Worm (Caenorhabditis elegans): ENCODE data around the gene C24D10.5.
A peak's percentile ranks its signal among the peaks of the same experiment; 100 is the strongest.

Gene C24D10.5

DNA sequence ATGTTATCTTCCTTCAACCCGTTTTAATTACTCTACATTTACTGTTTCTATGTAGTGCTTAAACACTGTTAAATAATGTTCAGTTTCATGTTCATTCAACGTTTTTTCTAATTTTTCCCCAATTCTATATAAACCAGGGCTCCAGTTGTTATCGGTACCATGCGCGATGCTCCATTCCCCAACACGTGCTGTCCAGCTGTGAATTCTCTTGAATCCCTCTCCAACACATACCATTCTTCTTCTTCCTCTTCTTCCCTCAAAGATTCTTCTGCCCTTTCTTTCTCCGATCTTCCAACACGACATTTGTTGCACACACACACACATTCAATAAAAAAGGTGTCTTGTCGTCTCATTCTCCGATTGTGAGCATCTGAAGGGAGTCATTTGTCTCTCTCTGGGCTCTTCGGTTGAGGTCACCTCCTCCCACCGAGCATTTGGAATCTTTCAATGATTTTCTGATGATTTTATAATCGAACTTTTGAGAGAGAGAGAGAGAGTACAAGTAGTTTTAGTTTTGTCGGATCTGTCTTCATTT lies 22.2 kb downstream of the C24D10.5 start:
- TF ChIP-seq eor-1 (tag; optimal IDR thresholded peaks at IDR 0.05) (no peak), nfya-1 (tag; optimal IDR thresholded peaks at IDR 0.05; ENCODE audit: insufficient read depth) (peak; percentile 19)

DNA sequence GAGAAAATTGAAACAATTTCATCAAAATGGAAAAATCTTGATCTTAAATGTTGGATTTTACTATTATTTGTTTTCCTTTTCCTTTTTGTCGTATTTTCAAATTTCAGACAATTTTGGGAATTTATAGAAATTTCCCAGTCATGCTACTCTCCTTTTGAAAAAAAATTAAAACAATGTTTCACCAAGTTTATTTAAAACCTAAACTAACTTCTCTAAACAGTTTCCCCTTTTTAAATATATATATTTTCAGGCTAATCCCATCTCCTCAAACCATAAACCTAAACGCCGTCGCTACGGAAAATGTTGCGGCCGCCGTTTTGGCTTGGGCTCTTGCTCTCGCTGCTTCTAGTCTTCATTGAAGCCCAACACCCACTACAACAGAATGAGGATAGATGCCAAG lies 23.1 kb downstream of the C24D10.5 start, which contains the start of gene lam-1:
Gene lam-1 (plus strand): TSS at position 301 of the 400 bp plus-strand sequence.
- TF ChIP-seq ztf-4 (tag; optimal IDR thresholded peaks at IDR 0.05) (no peak), ZK546.5 (tag; optimal IDR thresholded peaks at IDR 0.05) (no peak), hmg-11 (tag; optimal IDR thresholded peaks at IDR 0.05) (no peak), fkh-10 (GFP tag; optimal IDR thresholded peaks at IDR 0.05) (no peak), nhr-237 (tag; optimal IDR thresholded peaks at IDR 0.05) (no peak), nhr-28 (tag; optimal IDR thresholded peaks at IDR 0.05) (no peak), pha-4 (tag; optimal IDR thresholded peaks at IDR 0.05) (no peak), aly-2 (tag; optimal IDR thresholded peaks at IDR 0.05) (no peak), nfya-1 (tag; optimal IDR thresholded peaks at IDR 0.05; ENCODE audit: insufficient read depth) (no peak), snpc-4 (tag; optimal IDR thresholded peaks at IDR 0.05) (no peak), nhr-12 (tag; optimal IDR thresholded peaks at IDR 0.05) (no peak), ceh-16 (tag; optimal IDR thresholded peaks at IDR 0.05) (no peak)

DNA sequence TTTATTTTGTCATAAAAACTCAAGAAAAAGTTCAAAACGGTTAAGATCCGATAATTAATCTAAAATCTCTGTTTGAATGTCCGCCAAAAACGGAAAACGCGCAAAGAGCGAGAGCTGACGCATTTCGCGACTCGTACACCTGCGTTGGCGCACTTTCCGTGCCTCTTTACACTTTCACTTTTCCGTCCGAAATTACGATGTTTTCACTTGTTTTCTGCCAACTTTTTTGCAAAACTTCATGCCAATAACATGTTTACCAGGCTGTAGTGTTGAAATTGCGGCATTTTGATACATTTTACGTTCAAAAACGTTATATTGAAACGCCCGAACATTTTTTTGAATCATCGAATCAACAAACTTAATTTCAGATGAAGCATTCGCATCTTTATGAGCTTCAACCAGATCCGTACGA lies 33.9 kb downstream of the C24D10.5 start, which contains the start of gene W03F8.4:
Gene W03F8.4 (plus strand): TSS at position 369 of the 412 bp plus-strand sequence.
- TF ChIP-seq nhr-76 (tag; optimal IDR thresholded peaks at IDR 0.05) = no peak
- no peak for TF ChIP-seq sea-2 (GFP tag; optimal IDR thresholded peaks at IDR 0.05)
- peak; percentile 94 for TF ChIP-seq pha-4 (tag; optimal IDR thresholded peaks at IDR 0.05)
- peak; percentile 97 for TF ChIP-seq nhr-23 (tag; optimal IDR thresholded peaks at IDR 0.05)
- TF ChIP-seq egl-27 (tag; optimal IDR thresholded peaks at IDR 0.05) = peak; percentile 24
- TF ChIP-seq nhr-43 (tag; optimal IDR thresholded peaks at IDR 0.05; ENCODE audit: poor library complexity, severe bottlenecking) = peak; percentile 91
- TF ChIP-seq jun-1 (tag; optimal IDR thresholded peaks at IDR 0.05) = peak; percentile 83
- no peak for TF ChIP-seq fos-1 (tag; optimal IDR thresholded peaks at IDR 0.05)
- peak; percentile 42 for TF ChIP-seq pqm-1 (tag; optimal IDR thresholded peaks at IDR 0.05)
- peak; percentile 93 for TF ChIP-seq snpc-4 (tag; optimal IDR thresholded peaks at IDR 0.05)
- peak; percentile 69 for TF ChIP-seq elt-1 (tag; optimal IDR thresholded peaks at IDR 0.05)
- TF ChIP-seq lin-39 (tag; optimal IDR thresholded peaks at IDR 0.05) = peak; percentile 71
- no peak for TF ChIP-seq nhr-237 (tag; optimal IDR thresholded peaks at IDR 0.05)
- peak; percentile 96 for TF ChIP-seq lin-15B (tag; optimal IDR thresholded peaks at IDR 0.05)
- TF ChIP-seq R02D3.7 (tag; optimal IDR thresholded peaks at IDR 0.05) = peak; percentile 88
- TF ChIP-seq nhr-25 (tag; optimal IDR thresholded peaks at IDR 0.05) = peak; percentile 96
- TF ChIP-seq ama-1 (optimal IDR thresholded peaks at IDR 0.05) = peak; percentile 53
- TF ChIP-seq hmg-11 (tag; optimal IDR thresholded peaks at IDR 0.05) = peak; percentile 88
- TF ChIP-seq lsy-12 (tag; optimal IDR thresholded peaks at IDR 0.05) = peak; percentile 91
- no peak for TF ChIP-seq ztf-11 (tag; optimal IDR thresholded peaks at IDR 0.05)
- TF ChIP-seq elt-3 (tag; optimal IDR thresholded peaks at IDR 0.05) = peak in 1 of 3 experiments; percentile 49
- TF ChIP-seq elt-2 (tag; optimal IDR thresholded peaks at IDR 0.05) = peak; percentile 62
- TF ChIP-seq ztf-4 (tag; optimal IDR thresholded peaks at IDR 0.05) = peak; percentile 74
- TF ChIP-seq tbx-2 (tag; optimal IDR thresholded peaks at IDR 0.05) = peak; percentile 92
- TF ChIP-seq nhr-11 (tag; optimal IDR thresholded peaks at IDR 0.05) = peak; percentile 35
- peak; percentile 87 for TF ChIP-seq ceh-82 (tag; optimal IDR thresholded peaks at IDR 0.05)
- TF ChIP-seq fkh-2 (tag; optimal IDR thresholded peaks at IDR 0.05) = no peak
- no peak for TF ChIP-seq nhr-12 (tag; optimal IDR thresholded peaks at IDR 0.05)
- no peak for TF ChIP-seq daf-12 (tag; optimal IDR thresholded peaks at IDR 0.05)
- TF ChIP-seq unc-62 (GFP tag; optimal IDR thresholded peaks at IDR 0.05) = no peak
- peak; percentile 91 for TF ChIP-seq nfya-1 (tag; optimal IDR thresholded peaks at IDR 0.05; ENCODE audit: insufficient read depth)
- no peak for TF ChIP-seq nhr-67 (tag; optimal IDR thresholded peaks at IDR 0.05)
- peak; percentile 74 for TF ChIP-seq nhr-77 (tag; optimal IDR thresholded peaks at IDR 0.05)
- peak; percentile 28 for TF ChIP-seq aly-2 (tag; optimal IDR thresholded peaks at IDR 0.05)
- peak; percentile 92 for TF ChIP-seq egl-5 (tag; optimal IDR thresholded peaks at IDR 0.05)
- TF ChIP-seq unc-39 (tag; optimal IDR thresholded peaks at IDR 0.05) = no peak
- TF ChIP-seq skn-1 (tag; optimal IDR thresholded peaks at IDR 0.05) = peak; percentile 84
- peak; percentile 87 for TF ChIP-seq ceh-28 (tag; optimal IDR thresholded peaks at IDR 0.05)
